Worm (Caenorhabditis elegans) whole organism, L3 larva: Measurements from ENCODE around the gene F29G9.1.
A peak's percentile ranks its signal among the peaks of the same experiment; 100 is the strongest.
"Not testable (repeated sequence)": the region's sequence is repeated elsewhere in the genome, so short reads cannot be mapped to it uniquely, and the experiment has no call there.

Source experiments
- R02D3.7 ChIP-seq: fragments of 150-350 bp; optimal IDR thresholded peaks from 2 replicates; lab custom pipeline; 2014; ENCODE audit warnings: missing biosample characterization, missing genetic modification characterization
- ZK546.5 ChIP-seq: sonication (generic microtip); optimal IDR thresholded peaks from 2 replicates; lab custom pipeline; 2017; ENCODE audit warnings: missing biosample characterization, missing genetic modification characterization
- aly-2 ChIP-seq: fragments of 150-350 bp; optimal IDR thresholded peaks from 2 replicates; lab custom pipeline; 2014; ENCODE audit warnings: missing biosample characterization, missing genetic modification characterization
- ama-1 ChIP-seq: fragments of 150-350 bp; optimal IDR thresholded peaks from 2 replicates; lab custom pipeline; 2018
- ceh-16 ChIP-seq: sonication (generic microtip); optimal IDR thresholded peaks from 2 replicates; lab custom pipeline; 2017; ENCODE audit warnings: missing biosample characterization, missing genetic modification characterization
- ceh-28 ChIP-seq: fragments of 150-350 bp; optimal IDR thresholded peaks from 2 replicates; lab custom pipeline; 2014; ENCODE audit warnings: missing biosample characterization, missing genetic modification reagents, missing genetic modification characterization
- ceh-82 ChIP-seq: fragments of 150-350 bp; optimal IDR thresholded peaks from 2 replicates; lab custom pipeline; 2014; ENCODE audit warnings: missing biosample characterization, missing genetic modification characterization
- ceh-9 ChIP-seq: sonication (generic microtip); optimal IDR thresholded peaks from 2 replicates; lab custom pipeline; 2018; ENCODE audit warnings: missing biosample characterization, missing genetic modification characterization
- daf-12 ChIP-seq: fragments of 150-350 bp; optimal IDR thresholded peaks from 2 replicates; lab custom pipeline; 2014; ENCODE audit warnings: missing biosample characterization, missing genetic modification reagents, missing genetic modification characterization
- egl-27 ChIP-seq: sonication (generic microtip); optimal IDR thresholded peaks from 4 replicates; lab custom pipeline; 2017; ENCODE audit warnings: missing biosample characterization, missing genetic modification reagents, missing genetic modification characterization
- egl-5 ChIP-seq: fragments of 150-350 bp; optimal IDR thresholded peaks from 2 replicates; lab custom pipeline; 2017; ENCODE audit warnings: missing biosample characterization, missing genetic modification reagents, missing genetic modification characterization, inconsistent platforms
- elt-1 ChIP-seq: fragments of 150-350 bp; optimal IDR thresholded peaks from 2 replicates; lab custom pipeline; 2014; ENCODE audit warnings: missing biosample characterization, missing genetic modification characterization
- elt-2 ChIP-seq: sonication (generic microtip); optimal IDR thresholded peaks from 2 replicates; lab custom pipeline; 2016; ENCODE audit warnings: missing genetic modification reagents, mild to moderate bottlenecking, missing genetic modification characterization, missing compliant biosample characterization
- elt-3 ChIP-seq, 3 experiments: fragments of 150-350 bp in 1 of 3; sonication (generic microtip) in 2 of 3; optimal IDR thresholded peaks; 2 replicates in 2 of 3; 4 replicates in 1 of 3; lab custom pipeline; 2014 to 2017; ENCODE audit warnings: missing biosample characterization in 3 of 3, missing genetic modification characterization in 3 of 3
- eor-1 ChIP-seq, 2 experiments: fragments of 150-350 bp; optimal IDR thresholded peaks; 2 replicates each; lab custom pipeline; 2014 to 2018; ENCODE audit warnings: missing biosample characterization in 2 of 2, missing genetic modification characterization in 2 of 2
- fkh-10 ChIP-seq: sonication (generic microtip); optimal IDR thresholded peaks from 2 replicates; lab custom pipeline; 2017; ENCODE audit warnings: missing biosample characterization, missing genetic modification reagents, missing genetic modification characterization
- fkh-2 ChIP-seq: fragments of 150-350 bp; optimal IDR thresholded peaks from 2 replicates; lab custom pipeline; 2014; ENCODE audit warnings: missing biosample characterization, missing genetic modification reagents, missing genetic modification characterization
- fos-1 ChIP-seq: fragments of 150-350 bp; optimal IDR thresholded peaks from 2 replicates; lab custom pipeline; 2014; ENCODE audit warnings: missing biosample characterization, missing genetic modification characterization
- hmg-11 ChIP-seq: sonication (generic microtip); optimal IDR thresholded peaks from 2 replicates; lab custom pipeline; 2016; ENCODE audit warnings: missing genetic modification characterization, missing compliant biosample characterization
- jun-1 ChIP-seq: fragments of 150-350 bp; optimal IDR thresholded peaks from 2 replicates; lab custom pipeline; 2014; ENCODE audit warnings: missing biosample characterization, missing genetic modification reagents, missing genetic modification characterization
- lin-15B ChIP-seq: fragments of 150-350 bp; optimal IDR thresholded peaks from 2 replicates; lab custom pipeline; 2014; ENCODE audit warnings: missing biosample characterization, missing genetic modification characterization
- lin-39 ChIP-seq: fragments of 150-350 bp; optimal IDR thresholded peaks from 2 replicates; lab custom pipeline; 2018; ENCODE audit warnings: missing biosample characterization, missing genetic modification reagents, missing genetic modification characterization
- lsy-12 ChIP-seq: sonication (generic microtip); optimal IDR thresholded peaks from 2 replicates; lab custom pipeline; 2016; ENCODE audit warnings: mild to moderate bottlenecking, missing genetic modification characterization, missing compliant biosample characterization
- mdl-1 ChIP-seq: fragments of 150-350 bp; optimal IDR thresholded peaks from 2 replicates; lab custom pipeline; 2014; ENCODE audit warnings: missing biosample characterization, missing genetic modification characterization
- mml-1 ChIP-seq: fragments of 150-350 bp; sonication (generic microtip); optimal IDR thresholded peaks from 3 replicates; lab custom pipeline; 2014; ENCODE audit warnings: missing biosample characterization, missing genetic modification characterization
- nfya-1 ChIP-seq: sonication (generic microtip); optimal IDR thresholded peaks from 2 replicates; lab custom pipeline; 2017; ENCODE audit warnings: missing genetic modification characterization, mild to moderate bottlenecking, missing compliant biosample characterization, antibody characterized with exemption, moderate library complexity; ENCODE audit not compliant: insufficient read depth
- nhr-11 ChIP-seq: fragments of 150-350 bp; optimal IDR thresholded peaks from 2 replicates; lab custom pipeline; 2014; ENCODE audit warnings: missing biosample characterization, missing genetic modification characterization
- nhr-12 ChIP-seq: fragments of 150-350 bp; optimal IDR thresholded peaks from 2 replicates; lab custom pipeline; 2014; ENCODE audit warnings: missing biosample characterization, missing genetic modification characterization
- nhr-23 ChIP-seq: fragments of 150-350 bp; optimal IDR thresholded peaks from 2 replicates; lab custom pipeline; 2014; ENCODE audit warnings: missing biosample characterization, missing genetic modification reagents, missing genetic modification characterization
- nhr-237 ChIP-seq: fragments of 150-350 bp; optimal IDR thresholded peaks from 2 replicates; lab custom pipeline; 2014; ENCODE audit warnings: missing biosample characterization, missing genetic modification characterization
- nhr-25 ChIP-seq: sonication (generic microtip); optimal IDR thresholded peaks from 2 replicates; lab custom pipeline; 2017; ENCODE audit warnings: missing biosample characterization, missing genetic modification characterization
- nhr-28 ChIP-seq: fragments of 150-350 bp; optimal IDR thresholded peaks from 2 replicates; lab custom pipeline; 2014; ENCODE audit warnings: missing biosample characterization, missing genetic modification characterization
- nhr-43 ChIP-seq: sonication (generic microtip); optimal IDR thresholded peaks from 2 replicates; lab custom pipeline; 2016; ENCODE audit warnings: mild to moderate bottlenecking, missing genetic modification characterization, missing compliant biosample characterization; ENCODE audit not compliant: poor library complexity, severe bottlenecking
- nhr-67 ChIP-seq: fragments of 150-350 bp; optimal IDR thresholded peaks from 2 replicates; lab custom pipeline; 2014; ENCODE audit warnings: missing biosample characterization, missing genetic modification characterization
- nhr-76 ChIP-seq: fragments of 150-350 bp; sonication (generic microtip); optimal IDR thresholded peaks from 5 replicates; lab custom pipeline; 2014; ENCODE audit warnings: missing biosample characterization, missing genetic modification characterization
- nhr-77 ChIP-seq: fragments of 150-350 bp; optimal IDR thresholded peaks from 2 replicates; lab custom pipeline; 2014; ENCODE audit warnings: missing biosample characterization, missing genetic modification characterization
- pha-4 ChIP-seq: fragments of 150-350 bp; optimal IDR thresholded peaks from 2 replicates; lab custom pipeline; 2014; ENCODE audit warnings: missing biosample characterization, missing genetic modification reagents, missing genetic modification characterization
- pqm-1 ChIP-seq: fragments of 150-350 bp; optimal IDR thresholded peaks from 2 replicates; lab custom pipeline; 2017; ENCODE audit warnings: missing biosample characterization, missing genetic modification characterization, inconsistent platforms
- sea-2 ChIP-seq: fragments of 150-350 bp; sonication (generic microtip); optimal IDR thresholded peaks from 4 replicates; lab custom pipeline; 2014; ENCODE audit warnings: missing biosample characterization, missing genetic modification reagents, missing genetic modification characterization
- skn-1 ChIP-seq: fragments of 150-350 bp; optimal IDR thresholded peaks from 2 replicates; lab custom pipeline; 2014; ENCODE audit warnings: missing biosample characterization, missing genetic modification characterization
- snpc-4 ChIP-seq: fragments of 150-350 bp; optimal IDR thresholded peaks from 2 replicates; lab custom pipeline; 2014; ENCODE audit warnings: missing biosample characterization, missing genetic modification characterization
- tbx-2 ChIP-seq: sonication (generic microtip); optimal IDR thresholded peaks from 2 replicates; lab custom pipeline; 2016; ENCODE audit warnings: mild to moderate bottlenecking, missing genetic modification characterization, missing compliant biosample characterization
- unc-39 ChIP-seq: sonication (generic microtip); optimal IDR thresholded peaks from 4 replicates; lab custom pipeline; 2017; ENCODE audit warnings: missing biosample characterization, missing genetic modification characterization
- unc-62 ChIP-seq: fragments of 150-350 bp; sonication (generic microtip); optimal IDR thresholded peaks from 4 replicates; lab custom pipeline; 2014; ENCODE audit warnings: missing biosample characterization, missing genetic modification reagents, missing genetic modification characterization
- zag-1 ChIP-seq: fragments of 150-350 bp; optimal IDR thresholded peaks from 2 replicates; lab custom pipeline; 2014; ENCODE audit warnings: missing biosample characterization, missing genetic modification characterization
- ztf-11 ChIP-seq: fragments of 150-350 bp; optimal IDR thresholded peaks from 2 replicates; lab custom pipeline; 2014; ENCODE audit warnings: missing biosample characterization, missing genetic modification characterization
- ztf-4 ChIP-seq: fragments of 150-350 bp; optimal IDR thresholded peaks from 2 replicates; lab custom pipeline; 2014; ENCODE audit warnings: missing biosample characterization, missing genetic modification characterization

F29G9.1 gene

ce11 chrV:6038405-6039151 is at the start of gene F29G9.1:
TSS of gene F29G9.1 (plus strand) at chrV:6039101.
- not testable (repeated sequence) for TF ChIP-seq lin-39 (tag; lab: Kevin White, UChicago); fkh-2; nhr-12 (tag; lab: Kevin White, UChicago)

DNA sequence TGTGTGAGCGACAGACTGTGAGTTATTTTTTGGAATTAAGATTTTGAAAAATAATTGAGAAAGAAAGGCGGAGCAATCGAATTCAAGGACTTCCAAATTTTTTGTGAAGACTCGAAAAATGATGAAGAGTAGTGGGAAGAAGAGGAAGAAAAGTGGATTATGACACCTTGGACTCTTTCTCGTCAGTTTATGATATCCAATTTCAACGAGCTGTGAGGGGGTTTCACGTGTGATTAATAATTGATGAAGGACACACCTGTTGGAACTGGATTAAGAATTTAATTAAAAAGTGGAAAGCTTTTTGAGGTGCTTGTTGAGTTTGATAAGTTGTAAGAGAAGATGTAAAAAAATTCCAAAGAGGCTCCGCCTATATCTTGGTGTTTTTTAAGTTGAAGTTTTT is 48.5 kb upstream of the F29G9.1 start, which contains the start of gene fut-8:
Gene fut-8 (minus strand): TSS at position 101 of the 400 bp plus-strand sequence.
- no peak for TF ChIP-seq ceh-9
- TF ChIP-seq fkh-10 (GFP tag; lab: Kevin White, UChicago) = no peak
- no peak for TF ChIP-seq snpc-4
- no peak for TF ChIP-seq eor-1 (tag; optimal IDR thresholded peaks at IDR 0.05; lab: Kevin White, UChicago)
- TF ChIP-seq aly-2 = no peak
- no peak for TF ChIP-seq nhr-11 (tag; lab: Kevin White, UChicago)
- no peak for TF ChIP-seq elt-3 (tag; optimal IDR thresholded peaks at IDR 0.05; lab: Kevin White, UChicago)
- no peak for TF ChIP-seq lsy-12 (tag; lab: Kevin White, UChicago)
- TF ChIP-seq pha-4 (tag; lab: Kevin White, UChicago) = no peak

- TF ChIP-seq mml-1 (tag; lab: Kevin White, UChicago) = no peak
- TF ChIP-seq nhr-43 (tag; lab: Kevin White, UChicago) = no peak
- TF ChIP-seq lin-39 (tag; lab: Kevin White, UChicago) = peak; percentile 57
- no peak for TF ChIP-seq R02D3.7 (tag; lab: Kevin White, UChicago)
- no peak for TF ChIP-seq ama-1 (lab: Kevin White, UChicago)
- TF ChIP-seq lsy-12 (tag; lab: Kevin White, UChicago) = no peak
- no peak for TF ChIP-seq unc-39 (tag; lab: Kevin White, UChicago)
- TF ChIP-seq ZK546.5 = no peak
- no peak for TF ChIP-seq fos-1 (tag; lab: Kevin White, UChicago)
- no peak for TF ChIP-seq pha-4 (tag; lab: Kevin White, UChicago)
- peak; percentile 34 for TF ChIP-seq egl-27 (tag; lab: Kevin White, UChicago)
- TF ChIP-seq sea-2 = peak; percentile 44
- TF ChIP-seq elt-1 (tag; lab: Kevin White, UChicago) = no peak
- TF ChIP-seq tbx-2 (tag; lab: Kevin White, UChicago) = no peak
- TF ChIP-seq unc-62 (GFP tag; lab: Kevin White, UChicago) = no peak
- no peak for TF ChIP-seq ztf-11 (tag; lab: Kevin White, UChicago)
- TF ChIP-seq ceh-16 (tag; lab: Kevin White, UChicago) = no peak
- peak; percentile 70 for TF ChIP-seq elt-2 (tag; lab: Kevin White, UChicago)
- TF ChIP-seq nfya-1 (tag; lab: Kevin White, UChicago) = peak; percentile 68
- TF ChIP-seq fkh-10 (GFP tag; lab: Kevin White, UChicago) = peak; percentile 15
- peak; percentile 26 for TF ChIP-seq skn-1
- no peak for TF ChIP-seq ceh-9
- TF ChIP-seq nhr-25 = no peak
- no peak for TF ChIP-seq eor-1 (tag; optimal IDR thresholded peaks at IDR 0.05; lab: Kevin White, UChicago)
- TF ChIP-seq nhr-237 (tag; lab: Kevin White, UChicago) = no peak
- peak; percentile 26 for TF ChIP-seq snpc-4
- TF ChIP-seq ceh-82 = no peak
- no peak for TF ChIP-seq zag-1
- no peak for TF ChIP-seq egl-5 (tag; lab: Kevin White, UChicago)
- TF ChIP-seq nhr-12 (tag; lab: Kevin White, UChicago) = no peak
- peak; percentile 20 for TF ChIP-seq pqm-1 (tag; lab: Kevin White, UChicago)
- TF ChIP-seq mdl-1 = no peak
- TF ChIP-seq daf-12 (tag; lab: Kevin White, UChicago) = no peak
- no peak for TF ChIP-seq jun-1 (tag; lab: Kevin White, UChicago)
- TF ChIP-seq nhr-76 (tag; lab: Kevin White, UChicago) = no peak
- no peak for TF ChIP-seq elt-3 (tag; optimal IDR thresholded peaks at IDR 0.05; lab: Kevin White, UChicago)
- no peak for TF ChIP-seq aly-2
- TF ChIP-seq lin-15B (tag; lab: Kevin White, UChicago) = peak; percentile 20
- TF ChIP-seq ztf-4 (tag; lab: Kevin White, UChicago) = no peak
- TF ChIP-seq ceh-28 (tag; lab: Kevin White, UChicago) = peak; percentile 25
- TF ChIP-seq nhr-28 (tag; lab: Kevin White, UChicago) = no peak
- no peak for TF ChIP-seq nhr-77 (tag; lab: Kevin White, UChicago)
- no peak for TF ChIP-seq fkh-2
- peak; percentile 78 for TF ChIP-seq hmg-11
- TF ChIP-seq nhr-23 (tag; lab: Kevin White, UChicago) = no peak
- no peak for TF ChIP-seq nhr-11 (tag; lab: Kevin White, UChicago)
- no peak for TF ChIP-seq nhr-67 (tag; lab: Kevin White, UChicago)
Measured at ce11 chrV:5991490-5992069, 47.3 kb upstream of the F29G9.1 start.
